Worm (Caenorhabditis elegans) whole organism, late embryonic: ENCODE measurements around the gene Y82E9BR.20.

Experiments used
- Y22D7AL.16 ChIP-seq: sonication (generic microtip); optimal IDR thresholded peaks from 2 replicates; lab custom pipeline; 2016; ENCODE audit warnings: missing genetic modification characterization, missing compliant biosample characterization
- ama-1 ChIP-seq: fragments of 150-350 bp; optimal IDR thresholded peaks from 2 replicates; lab custom pipeline; 2014
- ceh-31 ChIP-seq: sonication (generic microtip); optimal IDR thresholded peaks from 2 replicates; lab custom pipeline; 2016; ENCODE audit warnings: missing genetic modification characterization, missing compliant biosample characterization
- ceh-6 ChIP-seq: fragments of 200-800 bp; sonication (Bioruptor generic); optimal IDR thresholded peaks from 2 replicates; lab custom pipeline; 2018; ENCODE audit warnings: mild to moderate bottlenecking, missing genetic modification characterization, missing compliant biosample characterization
- ceh-9 ChIP-seq: sonication (generic microtip); optimal IDR thresholded peaks from 2 replicates; lab custom pipeline; 2016; ENCODE audit warnings: mild to moderate bottlenecking, missing genetic modification characterization, inconsistent platforms, missing compliant biosample characterization
- elt-2 ChIP-seq: sonication (generic microtip); optimal IDR thresholded peaks from 2 replicates; lab custom pipeline; 2016; ENCODE audit warnings: missing genetic modification reagents, missing genetic modification characterization, missing compliant biosample characterization
- elt-4 ChIP-seq: sonication (generic microtip); optimal IDR thresholded peaks from 2 replicates; lab custom pipeline; 2016; ENCODE audit warnings: missing genetic modification characterization, missing compliant biosample characterization
- hlh-6 ChIP-seq: sonication (generic microtip); optimal IDR thresholded peaks from 2 replicates; lab custom pipeline; 2016; ENCODE audit warnings: missing genotype, missing genetic modification characterization, missing compliant biosample characterization
- npax-4 ChIP-seq: sonication (generic microtip); optimal IDR thresholded peaks from 2 replicates; lab custom pipeline; 2016; ENCODE audit warnings: missing genetic modification characterization, missing compliant biosample characterization
- pha-4 ChIP-seq: fragments of 150-350 bp; optimal IDR thresholded peaks from 2 replicates; lab custom pipeline; 2018; ENCODE audit warnings: missing biosample characterization, missing genetic modification reagents, missing genetic modification characterization
- sdc-2 ChIP-seq: sonication (generic microtip); optimal IDR thresholded peaks from 2 replicates; lab custom pipeline; 2016; ENCODE audit warnings: missing genotype, missing genetic modification characterization, missing compliant biosample characterization
- syd-9 ChIP-seq: sonication (generic microtip); optimal IDR thresholded peaks from 2 replicates; lab custom pipeline; 2016; ENCODE audit warnings: mild to moderate bottlenecking, missing genetic modification characterization, moderate library complexity, missing compliant biosample characterization
- unc-55 ChIP-seq: sonication (generic microtip); optimal IDR thresholded peaks from 2 replicates; lab custom pipeline; 2017; ENCODE audit warnings: missing biosample characterization, missing genetic modification reagents, missing genetic modification characterization

- TF ChIP-seq ceh-6 (GFP tag; lab: Kevin White, UChicago) (no peak), elt-4 (tag; lab: Kevin White, UChicago) (no peak), Y22D7AL.16 (no peak), ama-1 (lab: Kevin White, UChicago) (no peak), pha-4 (no peak), hlh-6 (tag; lab: Kevin White, UChicago) (no peak), ceh-31 (tag; lab: Kevin White, UChicago) (no peak), syd-9 (tag; lab: Kevin White, UChicago) (no peak), unc-55 (GFP tag; lab: Kevin White, UChicago) (no peak), ceh-9 (tag; lab: Kevin White, UChicago) (no peak), sdc-2 (tag; lab: Kevin White, UChicago) (no peak), elt-2 (tag; lab: Kevin White, UChicago) (no peak), npax-4 (tag; lab: Kevin White, UChicago) (no peak)
Measured at ce11 chrIII:1395355-1395754, 21.1 kb downstream of the Y82E9BR.20 start.
